Worm (Caenorhabditis elegans): Measurements from ENCODE around the gene glb-22.

Gene glb-22

DNA sequence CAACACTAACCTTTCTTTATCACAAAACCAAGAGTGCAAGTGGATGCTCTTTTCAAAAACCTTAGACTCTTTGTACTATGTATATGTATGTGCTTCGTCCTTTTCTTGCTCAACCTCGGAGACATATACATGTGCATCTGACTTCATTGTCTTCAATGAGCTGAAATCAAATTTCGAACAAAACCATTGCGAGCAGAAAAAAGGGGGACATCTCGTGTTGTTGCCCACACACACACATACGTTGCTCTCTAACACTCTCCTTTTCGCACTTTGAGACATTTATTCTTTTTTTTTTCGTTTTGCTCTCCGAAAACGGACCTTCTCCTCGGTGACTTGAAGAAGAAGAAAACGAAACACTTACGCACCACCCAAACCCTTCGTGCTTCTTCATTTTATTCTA is 20.2 kb downstream of the glb-22 start:
- TF ChIP-seq pqm-1 (tag; optimal IDR thresholded peaks at IDR 0.05) (no peak), unc-42 (tag; optimal IDR thresholded peaks at IDR 0.05) (peak; percentile 74), hlh-6 (tag; optimal IDR thresholded peaks at IDR 0.05) (no peak)

DNA sequence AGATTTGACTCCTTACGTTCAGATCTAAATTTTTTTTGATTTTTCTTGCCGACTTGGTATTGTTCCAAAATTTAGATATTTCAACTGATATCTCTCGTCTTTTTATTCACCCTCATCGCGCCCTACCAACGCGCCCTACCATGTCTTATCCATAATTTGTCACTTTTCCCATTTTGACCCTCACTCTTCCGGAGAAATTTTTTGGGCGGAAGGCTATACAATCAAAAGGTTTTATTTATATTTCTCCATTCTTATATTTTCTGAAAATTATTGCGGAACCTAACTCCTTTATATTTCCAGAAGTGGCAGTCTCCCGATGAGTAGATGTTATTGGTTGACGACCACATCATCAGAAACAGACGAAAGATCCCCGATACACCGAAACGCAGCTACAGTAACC is 20.8 kb downstream of the glb-22 start, which contains the start of gene hot-1:
hot-1 (plus strand) TSS at position 301 of the 400 bp plus-strand sequence.
- TF ChIP-seq odd-2 (tag; optimal IDR thresholded peaks at IDR 0.05) (no peak), hlh-13 (GFP tag; optimal IDR thresholded peaks at IDR 0.05) (no peak)

DNA sequence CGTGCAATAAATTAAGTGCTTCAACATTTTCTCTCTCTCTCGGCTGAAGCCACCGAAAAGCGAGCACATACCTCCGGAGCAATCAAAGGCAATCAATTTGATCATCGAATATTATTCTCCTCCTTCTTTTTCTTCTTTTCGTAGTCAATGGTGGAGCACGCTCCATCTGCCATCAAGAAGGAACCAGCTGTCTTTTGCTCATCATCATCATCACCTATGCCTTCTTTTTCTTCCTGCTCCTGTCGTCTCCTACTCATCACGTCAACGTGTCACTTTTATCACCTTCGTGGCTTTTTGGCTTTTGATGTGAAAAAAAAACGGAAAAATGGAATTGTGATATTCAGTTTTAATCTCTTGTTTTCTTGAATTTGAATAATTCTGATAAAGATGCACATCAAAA is 25.6 kb downstream of the glb-22 start:
- peak; percentile 85 for TF ChIP-seq unc-55 (GFP tag; optimal IDR thresholded peaks at IDR 0.05)
- TF ChIP-seq pha-4 (tag; optimal IDR thresholded peaks at IDR 0.05) = no peak
- peak; percentile 16 for TF ChIP-seq ceh-18 (tag; optimal IDR thresholded peaks at IDR 0.05)
- peak; percentile 34 for TF ChIP-seq rnt-1 (tag; optimal IDR thresholded peaks at IDR 0.05)
- TF ChIP-seq hlh-6 (tag; optimal IDR thresholded peaks at IDR 0.05) = no peak
- TF ChIP-seq K09A11.1 (tag; optimal IDR thresholded peaks at IDR 0.05; ENCODE audit: insufficient read depth) = no peak

DNA sequence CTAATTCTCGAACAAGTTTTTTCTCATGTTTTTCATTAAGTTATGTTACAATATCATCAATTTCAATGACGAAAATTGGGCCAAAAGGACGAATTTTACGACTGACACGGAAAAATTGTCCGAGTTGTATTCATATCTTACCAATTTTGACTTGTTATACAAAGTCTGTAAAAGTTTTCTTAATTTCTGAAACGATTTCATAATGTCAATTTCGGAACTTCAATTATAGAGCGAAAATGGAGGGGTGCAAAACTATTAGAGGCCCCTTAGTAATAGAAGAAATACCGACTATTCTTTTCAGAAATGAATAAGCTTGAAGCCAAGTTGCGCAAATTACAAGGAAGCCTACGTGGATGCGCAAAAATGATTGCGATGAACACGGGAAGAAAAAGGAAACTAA is 31.5 kb downstream of the glb-22 start, which contains the start of gene F43D2.3:
F43D2.3 (plus strand) TSS at position 301 of the 400 bp plus-strand sequence.
- TF ChIP-seq ceh-9 (tag; optimal IDR thresholded peaks at IDR 0.05) = no peak

DNA sequence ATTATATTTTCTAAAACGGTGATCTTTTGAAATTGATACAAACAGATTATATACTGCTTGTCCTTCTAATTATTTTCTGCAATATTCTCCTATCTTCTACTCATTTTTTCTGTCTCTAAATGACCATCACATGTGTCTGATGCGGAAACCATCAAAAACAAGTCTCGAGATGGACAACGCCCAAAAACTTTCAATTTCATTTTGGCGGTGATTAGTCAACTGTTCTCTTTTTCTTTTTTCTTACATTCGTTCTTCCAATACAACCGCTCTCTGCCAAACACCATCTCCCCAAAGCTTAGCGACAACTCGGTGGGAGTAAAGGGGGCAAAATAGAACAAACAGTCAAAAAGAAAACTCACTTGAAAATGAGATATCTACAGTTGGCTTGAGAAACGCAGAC is 33.2 kb downstream of the glb-22 start:
- TF ChIP-seq ref-2 (tag; optimal IDR thresholded peaks at IDR 0.05) (no peak), sox-4 (tag; optimal IDR thresholded peaks at IDR 0.05) (no peak), syd-9 (tag; optimal IDR thresholded peaks at IDR 0.05) (no peak), Y22D7AL.16 (tag; optimal IDR thresholded peaks at IDR 0.05) (no peak), K09A11.1 (tag; optimal IDR thresholded peaks at IDR 0.05; ENCODE audit: insufficient read depth) (no peak), K02D7.2 (tag; optimal IDR thresholded peaks at IDR 0.05) (no peak)

DNA sequence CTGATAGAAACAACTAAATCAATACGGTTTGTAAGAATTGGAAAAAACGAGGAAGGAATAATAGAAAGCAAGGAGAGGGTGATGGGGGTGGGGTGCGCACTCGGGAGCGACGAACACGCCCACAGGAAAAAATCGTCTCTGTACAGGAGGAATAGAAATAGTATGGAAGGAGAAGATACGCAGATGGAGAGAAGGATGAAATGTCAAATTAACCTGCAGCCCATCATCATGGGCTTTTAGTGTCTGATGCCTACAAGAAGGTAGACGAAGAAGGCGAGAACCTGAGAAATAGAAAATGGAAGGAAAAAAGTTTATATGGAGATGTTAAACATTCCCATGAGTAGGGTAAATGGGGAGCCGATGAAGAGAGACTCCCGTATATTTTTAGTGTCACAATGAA is 35.0 kb downstream of the glb-22 start, which contains the start of gene F43D2.6:
F43D2.6 (minus strand) TSS at position 62 of the 400 bp plus-strand sequence.
- TF ChIP-seq hlh-6 (tag; optimal IDR thresholded peaks at IDR 0.05) (no peak), dmd-4 (tag; optimal IDR thresholded peaks at IDR 0.05; ENCODE audit: borderline replicate concordance) (no peak), sox-2 (GFP tag; IDR thresholded peaks at IDR 0.05) (no peak)

DNA sequence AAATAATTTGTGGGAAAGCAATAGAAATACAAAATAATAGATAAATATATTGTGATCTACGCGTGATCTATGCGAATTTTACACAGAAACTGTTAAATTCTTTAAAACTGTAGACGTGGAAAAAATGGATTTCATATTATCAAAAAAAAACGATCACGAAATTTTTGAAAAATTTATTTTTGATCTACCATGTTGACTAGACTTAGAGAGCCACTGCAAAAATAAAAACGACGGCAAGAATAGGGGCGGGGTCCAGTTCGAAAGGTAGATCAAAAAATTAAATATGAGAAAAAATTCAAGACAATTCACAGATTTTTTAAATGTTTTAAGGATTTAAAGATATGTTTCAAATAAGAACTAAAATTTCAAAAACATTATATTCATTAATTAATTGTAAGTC is 38.0 kb downstream of the glb-22 start:
- no peak for TF ChIP-seq ttx-3 (tag; optimal IDR thresholded peaks at IDR 0.05)

DNA sequence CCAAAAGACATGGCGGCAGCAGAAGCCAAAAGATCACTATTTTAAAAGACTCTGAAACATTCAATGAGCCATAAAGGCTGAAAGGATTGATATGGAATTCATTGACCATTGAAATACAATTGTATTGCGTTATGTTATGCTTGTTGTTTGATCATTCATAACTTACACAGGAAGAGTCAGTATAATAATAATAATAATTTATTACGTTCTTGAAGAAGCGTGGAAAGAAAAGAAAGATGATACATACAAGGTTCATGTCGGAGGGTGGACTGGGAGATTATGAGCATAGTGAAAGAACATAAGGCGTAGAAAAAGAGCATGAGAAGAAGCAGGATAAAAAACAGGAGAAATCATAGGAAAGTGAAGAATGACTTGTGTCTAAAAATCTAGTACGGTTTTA is 40.0 kb downstream of the glb-22 start, which contains the start of gene F43D2.7:
F43D2.7 (minus strand) TSS at position 101 of the 400 bp plus-strand sequence.
- TF ChIP-seq pha-4 (tag; optimal IDR thresholded peaks at IDR 0.05) (no peak), ceh-45 (GFP tag; IDR thresholded peaks at IDR 0.05) (no peak), zip-5 (tag; optimal IDR thresholded peaks at IDR 0.05) (no peak), ceh-18 (tag; optimal IDR thresholded peaks at IDR 0.05) (no peak), unc-3 (GFP tag; conservative IDR thresholded peaks at IDR 0.05) (no peak), unc-3 (tag; optimal IDR thresholded peaks at IDR 0.05) (no peak), K09A11.1 (tag; optimal IDR thresholded peaks at IDR 0.05; ENCODE audit: insufficient read depth) (no peak), rnt-1 (tag; optimal IDR thresholded peaks at IDR 0.05) (no peak), ahr-1 (tag; optimal IDR thresholded peaks at IDR 0.05) (no peak), K02D7.2 (tag; optimal IDR thresholded peaks at IDR 0.05) (no peak), ref-2 (tag; optimal IDR thresholded peaks at IDR 0.05) (no peak), elt-4 (tag; optimal IDR thresholded peaks at IDR 0.05) (no peak), ceh-24 (tag; optimal IDR thresholded peaks at IDR 0.05) (no peak), elt-2 (tag; optimal IDR thresholded peaks at IDR 0.05) (no peak), ama-1 (optimal IDR thresholded peaks at IDR 0.05) (no peak)
